Worm (Caenorhabditis elegans) whole organism, early embryonic: ENCODE results near the gene abcx-1.

Experiments used
- B0310.2 ChIP-seq: sonication (generic microtip); optimal IDR thresholded peaks from 2 replicates; lab custom pipeline; 2016; ENCODE audit warnings: mild to moderate bottlenecking, missing genetic modification characterization, missing compliant biosample characterization
- F13C5.2 ChIP-seq: sonication (generic microtip); optimal IDR thresholded peaks from 2 replicates; lab custom pipeline; 2017; ENCODE audit warnings: mild to moderate bottlenecking, missing genetic modification characterization, inconsistent platforms, missing compliant biosample characterization
- ama-1 ChIP-seq: fragments of 150-350 bp; optimal IDR thresholded peaks from 2 replicates; lab custom pipeline; 2014
- ceh-13 ChIP-seq: fragments of 200-800 bp; sonication (Bioruptor generic); optimal IDR thresholded peaks from 2 replicates; lab custom pipeline; 2018; ENCODE audit warnings: mild to moderate bottlenecking, missing genetic modification characterization, missing compliant biosample characterization
- flt-1 ChIP-seq: fragments of 200-800 bp; sonication (Bioruptor generic); IDR thresholded peaks from 2 replicates; pipeline ENCODE4 v1.3.6; 2022; ENCODE audit warnings: missing genetic modification characterization, missing compliant biosample characterization
- sea-1 ChIP-seq: fragments of 200-800 bp; sonication (Bioruptor generic); conservative IDR thresholded peaks from 2 replicates; pipeline ENCODE4 v1.3.6; 2022; ENCODE audit warnings: missing genetic modification characterization, missing compliant biosample characterization
- tbx-37 ChIP-seq: fragments of 200-800 bp; sonication (Bioruptor generic); conservative IDR thresholded peaks from 2 replicates; pipeline ENCODE4 v1.3.6; 2022; ENCODE audit warnings: missing genetic modification reagents, missing genetic modification characterization, missing compliant biosample characterization

ce11 chrII:6578378-6578777 lies 46.4 kb downstream of the abcx-1 start, which contains the start of gene sra-31:
- TF ChIP-seq ama-1 (no peak), sea-1 (GFP tag; lab: Robert Waterston, UW) (no peak), F13C5.2 (tag; lab: Kevin White, UChicago) (no peak), B0310.2 (no peak), flt-1 (GFP tag; lab: Robert Waterston, UW) (no peak), ceh-13 (GFP tag; lab: Kevin White, UChicago) (no peak), tbx-37 (GFP tag; lab: Robert Waterston, UW) (no peak)
